Fruit fly (Drosophila melanogaster) Kc167 (cell line): ENCODE results near the gene Mur2B.

Source experiments
- Myc ChIP-seq: fragments of >200 bp; optimal IDR thresholded peaks from 2 replicates; lab custom pipeline; 2017; ENCODE audit warnings: missing external identifiers
- h ChIP-seq: fragments of >200 bp; optimal IDR thresholded peaks from 3 replicates; lab custom pipeline; 2018; ENCODE audit warnings: missing external identifiers
- insv ChIP-seq: fragments of >200 bp; optimal IDR thresholded peaks from 3 replicates; lab custom pipeline; 2018; ENCODE audit warnings: missing external identifiers
- psq ChIP-seq: fragments of >200 bp; optimal IDR thresholded peaks from 2 replicates; lab custom pipeline; 2017; ENCODE audit warnings: missing external identifiers

dm6 chrX:1580328-1580727 lies 88.3 kb downstream of the Mur2B start:
- TF ChIP-seq psq (lab: Kevin White, UChicago) (no peak), Myc (lab: Kevin White, UChicago) (no peak), insv (lab: Kevin White, UChicago) (no peak), h (lab: Kevin White, UChicago) (no peak)
